Worm (Caenorhabditis elegans) whole organism, late embryonic: ENCODE results near the gene Y73B6BL.288.

Experiments
- C38D4.7 ChIP-seq: fragments of 200-800 bp; sonication (Bioruptor generic); optimal IDR thresholded peaks from 2 replicates; lab custom pipeline; 2018; ENCODE audit warnings: mild to moderate bottlenecking, missing genetic modification characterization, moderate library complexity, missing compliant biosample characterization
- F13H6.1 ChIP-seq: sonication (generic microtip); optimal IDR thresholded peaks from 2 replicates; lab custom pipeline; 2016; ENCODE audit warnings: missing genetic modification characterization, missing compliant biosample characterization
- K02D7.2 ChIP-seq: sonication (generic microtip); optimal IDR thresholded peaks from 2 replicates; lab custom pipeline; 2017; ENCODE audit warnings: mild to moderate bottlenecking, missing genetic modification characterization, missing compliant biosample characterization
- T23F11.4 ChIP-seq: fragments of 200-800 bp; sonication (Bioruptor generic); optimal IDR thresholded peaks from 2 replicates; lab custom pipeline; 2018; ENCODE audit warnings: mild to moderate bottlenecking, missing genetic modification characterization, missing compliant biosample characterization
- Y22D7AL.16 ChIP-seq: sonication (generic microtip); optimal IDR thresholded peaks from 2 replicates; lab custom pipeline; 2016; ENCODE audit warnings: missing genetic modification characterization, missing compliant biosample characterization
- ahr-1 ChIP-seq: sonication (generic microtip); optimal IDR thresholded peaks from 2 replicates; lab custom pipeline; 2016; ENCODE audit warnings: missing genetic modification characterization, missing compliant biosample characterization
- ama-1 ChIP-seq: fragments of 150-350 bp; optimal IDR thresholded peaks from 2 replicates; lab custom pipeline; 2014
- ceh-18 ChIP-seq: sonication (generic microtip); optimal IDR thresholded peaks from 2 replicates; lab custom pipeline; 2016; ENCODE audit warnings: missing genetic modification characterization, missing compliant biosample characterization
- ceh-30 ChIP-seq: fragments of 150-350 bp; optimal IDR thresholded peaks from 2 replicates; lab custom pipeline; 2014; ENCODE audit warnings: missing biosample characterization, missing genetic modification characterization
- ceh-31 ChIP-seq: sonication (generic microtip); optimal IDR thresholded peaks from 2 replicates; lab custom pipeline; 2016; ENCODE audit warnings: missing genetic modification characterization, missing compliant biosample characterization
- ceh-34 ChIP-seq: sonication (generic microtip); optimal IDR thresholded peaks from 2 replicates; lab custom pipeline; 2016; ENCODE audit warnings: mild to moderate bottlenecking, missing genetic modification characterization, missing compliant biosample characterization
- ceh-45 ChIP-seq: fragments of 200-800 bp; sonication (Bioruptor generic); IDR thresholded peaks from 2 replicates; pipeline ENCODE4 v1.3.6; 2022; ENCODE audit warnings: missing genetic modification reagents, missing genetic modification characterization, missing compliant biosample characterization
- ceh-6 ChIP-seq: fragments of 200-800 bp; sonication (Bioruptor generic); optimal IDR thresholded peaks from 2 replicates; lab custom pipeline; 2018; ENCODE audit warnings: mild to moderate bottlenecking, missing genetic modification characterization, missing compliant biosample characterization
- ceh-9 ChIP-seq: sonication (generic microtip); optimal IDR thresholded peaks from 2 replicates; lab custom pipeline; 2016; ENCODE audit warnings: mild to moderate bottlenecking, missing genetic modification characterization, inconsistent platforms, missing compliant biosample characterization
- che-1 ChIP-seq: sonication (generic microtip); optimal IDR thresholded peaks from 2 replicates; lab custom pipeline; 2016; ENCODE audit warnings: mild to moderate bottlenecking, missing genetic modification characterization, missing compliant biosample characterization
- dmd-4 ChIP-seq: sonication (generic microtip); optimal IDR thresholded peaks from 2 replicates; lab custom pipeline; 2016; ENCODE audit warnings: borderline replicate concordance, missing genetic modification characterization, missing compliant biosample characterization
- dve-1 ChIP-seq: sonication (generic microtip); optimal IDR thresholded peaks from 2 replicates; lab custom pipeline; 2017; ENCODE audit warnings: antibody characterized with exemption, mild to moderate bottlenecking, missing genetic modification characterization, missing compliant biosample characterization
- elt-2 ChIP-seq: sonication (generic microtip); optimal IDR thresholded peaks from 2 replicates; lab custom pipeline; 2016; ENCODE audit warnings: missing genetic modification reagents, missing genetic modification characterization, missing compliant biosample characterization
- eyg-1 ChIP-seq: sonication (generic microtip); optimal IDR thresholded peaks from 2 replicates; lab custom pipeline; 2016; ENCODE audit warnings: missing genotype, missing genetic modification characterization, missing compliant biosample characterization
- gmeb-2 ChIP-seq: sonication (generic microtip); optimal IDR thresholded peaks from 2 replicates; lab custom pipeline; 2016; ENCODE audit warnings: missing genetic modification characterization, inconsistent platforms, missing compliant biosample characterization
- hlh-15 ChIP-seq: sonication (generic microtip); optimal IDR thresholded peaks from 2 replicates; lab custom pipeline; 2016; ENCODE audit warnings: missing genetic modification characterization, missing compliant biosample characterization
- hlh-30 ChIP-seq: sonication (generic microtip); optimal IDR thresholded peaks from 2 replicates; lab custom pipeline; 2017; ENCODE audit warnings: antibody characterized with exemption, missing genetic modification characterization, missing compliant biosample characterization; ENCODE audit not compliant: insufficient read depth
- hlh-8 ChIP-seq: sonication (generic microtip); optimal IDR thresholded peaks from 2 replicates; lab custom pipeline; 2016; ENCODE audit warnings: missing genotype, missing genetic modification characterization, missing compliant biosample characterization
- lin-11 ChIP-seq: fragments of 200-800 bp; sonication (Bioruptor generic); optimal IDR thresholded peaks from 2 replicates; lab custom pipeline; 2018; ENCODE audit warnings: mild to moderate bottlenecking, missing genetic modification characterization, missing compliant biosample characterization
- mec-3 ChIP-seq: sonication (generic microtip); optimal IDR thresholded peaks from 2 replicates; lab custom pipeline; 2016; ENCODE audit warnings: borderline replicate concordance, missing genetic modification characterization, missing compliant biosample characterization
- nfya-1 ChIP-seq: sonication (generic microtip); optimal IDR thresholded peaks from 2 replicates; lab custom pipeline; 2017; ENCODE audit warnings: missing genetic modification characterization, mild to moderate bottlenecking, missing compliant biosample characterization, antibody characterized with exemption, moderate library complexity
- nhr-232 ChIP-seq: sonication (generic microtip); optimal IDR thresholded peaks from 2 replicates; lab custom pipeline; 2016; ENCODE audit warnings: missing genetic modification characterization, missing compliant biosample characterization
- odd-2 ChIP-seq: sonication (generic microtip); optimal IDR thresholded peaks from 2 replicates; lab custom pipeline; 2017; ENCODE audit warnings: antibody characterized with exemption, mild to moderate bottlenecking, missing genetic modification characterization, missing compliant biosample characterization
- pag-3 ChIP-seq: sonication (generic microtip); optimal IDR thresholded peaks from 2 replicates; lab custom pipeline; 2016; ENCODE audit warnings: missing compliant biosample characterization, missing genetic modification characterization, borderline replicate concordance
- pat-9 ChIP-seq: fragments of 200-800 bp; sonication (Bioruptor generic); optimal IDR thresholded peaks from 2 replicates; lab custom pipeline; 2018; ENCODE audit warnings: mild to moderate bottlenecking, missing genetic modification characterization, moderate library complexity, missing compliant biosample characterization
- pros-1 ChIP-seq: fragments of 150-350 bp; optimal IDR thresholded peaks from 2 replicates; lab custom pipeline; 2014; ENCODE audit warnings: missing biosample characterization, missing genetic modification reagents, missing genetic modification characterization
- ref-2 ChIP-seq: sonication (generic microtip); optimal IDR thresholded peaks from 2 replicates; lab custom pipeline; 2016; ENCODE audit warnings: missing genetic modification characterization, missing compliant biosample characterization
- rnt-1 ChIP-seq: sonication (generic microtip); optimal IDR thresholded peaks from 2 replicates; lab custom pipeline; 2016; ENCODE audit warnings: missing genetic modification characterization, missing compliant biosample characterization
- sdc-2 ChIP-seq: sonication (generic microtip); optimal IDR thresholded peaks from 2 replicates; lab custom pipeline; 2016; ENCODE audit warnings: missing genotype, missing genetic modification characterization, missing compliant biosample characterization
- syd-9 ChIP-seq: sonication (generic microtip); optimal IDR thresholded peaks from 2 replicates; lab custom pipeline; 2016; ENCODE audit warnings: mild to moderate bottlenecking, missing genetic modification characterization, moderate library complexity, missing compliant biosample characterization
- tbx-2 ChIP-seq: sonication (generic microtip); optimal IDR thresholded peaks from 2 replicates; lab custom pipeline; 2016; ENCODE audit warnings: missing genetic modification characterization, missing compliant biosample characterization
- tbx-7 ChIP-seq: sonication (generic microtip); optimal IDR thresholded peaks from 2 replicates; lab custom pipeline; 2016; ENCODE audit warnings: missing genotype, missing genetic modification characterization, missing compliant biosample characterization
- ttx-3 ChIP-seq: sonication (generic microtip); optimal IDR thresholded peaks from 2 replicates; lab custom pipeline; 2016; ENCODE audit warnings: missing genetic modification reagents, missing genetic modification characterization, missing compliant biosample characterization
- unc-42 ChIP-seq: sonication (generic microtip); optimal IDR thresholded peaks from 2 replicates; lab custom pipeline; 2016; ENCODE audit warnings: missing genotype, missing genetic modification characterization, missing compliant biosample characterization
- unc-55 ChIP-seq: sonication (generic microtip); optimal IDR thresholded peaks from 2 replicates; lab custom pipeline; 2017; ENCODE audit warnings: missing biosample characterization, missing genetic modification reagents, missing genetic modification characterization

The Y73B6BL.288 gene

DNA sequence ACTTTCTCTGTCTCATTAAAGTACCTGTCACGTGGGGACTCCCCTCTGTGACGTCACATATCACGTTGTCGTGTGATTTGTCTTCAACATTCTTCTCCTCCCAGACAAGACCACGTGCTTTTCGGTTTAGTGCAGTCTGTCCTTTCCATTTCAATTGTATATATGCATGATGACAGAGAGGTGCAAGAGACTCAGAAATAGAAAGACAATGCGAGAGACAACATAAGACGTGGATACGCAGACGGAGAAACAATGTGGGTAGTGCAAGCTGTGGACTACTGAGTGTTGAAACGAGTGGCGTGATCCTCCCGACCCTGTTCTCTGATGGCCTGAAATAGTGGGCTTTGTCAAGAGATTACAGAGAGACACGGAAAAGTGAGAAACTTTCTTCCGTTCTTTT, 5.6 kb downstream of the Y73B6BL.288 start:
- TF ChIP-seq nhr-232 (tag; lab: Kevin White, UChicago) (no peak), K02D7.2 (tag; lab: Kevin White, UChicago) (no peak), eyg-1 (tag; lab: Kevin White, UChicago) (no peak), gmeb-2 (tag; lab: Kevin White, UChicago) (no peak), ceh-30 (tag; lab: Kevin White, UChicago) (peak; percentile 47), pros-1 (tag; lab: Kevin White, UChicago) (peak; percentile 38), dve-1 (tag; lab: Kevin White, UChicago) (peak; percentile 25), pag-3 (tag; lab: Kevin White, UChicago) (no peak), syd-9 (no peak), tbx-2 (tag; lab: Kevin White, UChicago) (peak; percentile 51), che-1 (tag; lab: Kevin White, UChicago) (no peak), ttx-3 (tag; lab: Kevin White, UChicago) (no peak), ceh-31 (tag; lab: Kevin White, UChicago) (peak; percentile 56), ceh-34 (tag; lab: Kevin White, UChicago) (no peak), hlh-30 (tag; lab: Kevin White, UChicago) (peak; percentile 96), hlh-8 (tag; lab: Kevin White, UChicago) (peak; percentile 7), ref-2 (tag; lab: Kevin White, UChicago) (peak; percentile 68), ceh-18 (peak; percentile 89), T23F11.4 (GFP tag; lab: Kevin White, UChicago) (no peak), unc-42 (tag; lab: Kevin White, UChicago) (peak; percentile 18), nfya-1 (peak; percentile 82), sdc-2 (tag; lab: Kevin White, UChicago) (no peak), odd-2 (no peak), rnt-1 (tag; lab: Kevin White, UChicago) (peak; percentile 66), unc-55 (GFP tag; lab: Kevin White, UChicago) (peak; percentile 91), F13H6.1 (no peak)

DNA sequence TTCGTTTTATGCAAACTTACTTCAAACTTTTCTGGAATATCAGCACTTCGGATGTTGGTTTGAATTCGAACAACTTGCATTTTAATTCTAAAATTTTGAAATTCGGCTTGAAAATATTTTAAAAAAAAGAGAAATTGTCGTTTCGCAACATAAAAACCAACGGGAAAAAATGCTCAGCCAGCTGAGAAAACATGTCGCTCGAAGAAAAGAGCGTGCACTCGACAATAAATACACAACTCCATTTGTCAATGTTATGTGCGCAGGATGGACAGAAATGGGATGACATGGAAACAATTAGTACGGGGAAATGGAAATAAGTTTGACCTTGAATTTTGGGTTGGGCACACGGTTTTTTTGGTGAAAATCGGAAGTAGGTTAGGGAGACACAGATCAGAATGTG, 6.4 kb downstream of the Y73B6BL.288 start, which contains the start of gene mif-4:
Gene mif-4 (minus strand): TSS at position 87 of the 400 bp plus-strand sequence.
- TF ChIP-seq ceh-45 (GFP tag; lab: Robert Waterston, UW) (no peak), ahr-1 (no peak), nfya-1 (no peak), Y22D7AL.16 (tag; lab: Kevin White, UChicago) (no peak), ceh-18 (no peak)

DNA sequence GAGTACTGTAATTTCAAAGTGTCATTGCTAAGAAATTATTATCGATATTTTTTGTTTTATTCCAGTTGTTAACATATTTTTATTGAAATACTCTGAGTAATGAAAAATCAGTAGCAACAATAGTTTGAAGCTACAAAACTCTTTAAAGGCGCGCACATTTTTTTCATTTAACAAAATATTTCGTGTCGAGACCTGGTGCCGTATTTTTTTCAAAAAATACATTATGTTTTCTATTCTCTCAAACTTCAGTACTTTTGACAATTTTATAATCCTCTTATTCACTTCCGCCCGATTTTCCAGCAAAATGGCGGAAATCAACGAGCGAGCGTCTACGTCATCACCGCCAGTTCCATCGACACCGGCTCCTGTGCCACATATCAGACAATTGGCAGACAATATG, 8.4 kb downstream of the Y73B6BL.288 start, which contains the start of gene blos-2:
Gene blos-2 (plus strand): TSS at position 301 of the 400 bp plus-strand sequence.
- TF ChIP-seq ref-2 (tag; lab: Kevin White, UChicago): no peak
- no peak for TF ChIP-seq T23F11.4 (GFP tag; lab: Kevin White, UChicago)
- no peak for TF ChIP-seq tbx-7 (tag; lab: Kevin White, UChicago)

- TF ChIP-seq elt-2: peak; percentile 56
- TF ChIP-seq C38D4.7 (GFP tag; lab: Kevin White, UChicago): no peak
- peak; percentile 11 for TF ChIP-seq rnt-1 (tag; lab: Kevin White, UChicago)
These were observed 11.5 kb downstream of the Y73B6BL.288 start for ce11 chrIV:6330790-6331189.

DNA sequence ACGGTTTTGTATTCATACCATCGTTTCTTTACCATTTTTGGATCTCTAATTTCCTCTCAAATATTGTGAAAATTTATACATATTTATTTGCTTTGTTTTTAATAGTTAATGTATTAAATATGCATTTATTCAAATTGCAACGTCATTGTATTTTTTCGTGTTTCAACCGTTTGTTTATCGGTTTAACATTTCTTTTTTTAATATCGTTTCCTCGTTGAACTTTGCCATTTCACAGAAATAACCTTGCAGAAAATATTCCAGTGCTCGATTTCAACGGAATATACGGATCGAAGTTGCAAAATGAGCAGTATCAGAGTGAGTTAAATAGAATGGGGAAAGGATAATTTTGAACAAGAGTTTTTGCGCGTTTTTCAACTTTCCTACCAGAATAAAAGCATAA, 13.0 kb downstream of the Y73B6BL.288 start, which contains the start of gene seu-1:
Gene seu-1 (plus strand): TSS at position 301 of the 400 bp plus-strand sequence.
- TF ChIP-seq hlh-15 (tag; lab: Kevin White, UChicago) (no peak), lin-11 (tag; lab: Kevin White, UChicago) (no peak), pat-9 (tag; lab: Kevin White, UChicago) (no peak), odd-2 (no peak), dmd-4 (tag; lab: Kevin White, UChicago) (no peak), unc-55 (GFP tag; lab: Kevin White, UChicago) (no peak), pag-3 (tag; lab: Kevin White, UChicago) (no peak), ceh-18 (no peak), eyg-1 (tag; lab: Kevin White, UChicago) (no peak), ceh-9 (tag; lab: Kevin White, UChicago) (no peak), ceh-6 (no peak), Y22D7AL.16 (tag; lab: Kevin White, UChicago) (no peak), ref-2 (tag; lab: Kevin White, UChicago) (no peak), ama-1 (no peak), mec-3 (tag; lab: Kevin White, UChicago) (no peak), C38D4.7 (GFP tag; lab: Kevin White, UChicago) (no peak)
